Fruit fly (Drosophila melanogaster) whole organism, embryonic: Measurements from ENCODE around the gene CG44001.

Experiments used
- CG10147 ChIP-seq: fragments of 200-800 bp; sonication (Bioruptor generic); optimal IDR thresholded peaks from 2 replicates; lab custom pipeline; 2019; ENCODE audit warnings: missing biosample characterization, mild to moderate bottlenecking, missing genetic modification characterization, moderate library complexity
- CG10267 ChIP-seq: fragments of 200-800 bp; sonication (Bioruptor generic); optimal IDR thresholded peaks from 2 replicates; lab custom pipeline; 2018; ENCODE audit warnings: missing biosample characterization, mild to moderate bottlenecking, missing genetic modification characterization, moderate library complexity
- CG11247 ChIP-seq: fragments of 200-800 bp; sonication (Bioruptor generic); IDR thresholded peaks from 2 replicates; pipeline ENCODE4 v1.3.6; 2022; ENCODE audit warnings: missing biosample characterization, missing genetic modification characterization
- CG11696 ChIP-seq: fragments of 200-800 bp; sonication (Bioruptor generic); IDR thresholded peaks from 2 replicates; pipeline ENCODE4 v1.3.6; 2022; ENCODE audit warnings: missing biosample characterization, missing genetic modification characterization
- CG12236 ChIP-seq: fragments of 200-800 bp; sonication (Bioruptor generic); optimal IDR thresholded peaks from 2 replicates; lab custom pipeline; 2016; ENCODE audit warnings: missing biosample characterization, missing genetic modification characterization
- CG12769 ChIP-seq: fragments of 200-800 bp; sonication (Bioruptor generic); optimal IDR thresholded peaks from 2 replicates; lab custom pipeline; 2019; ENCODE audit warnings: missing biosample characterization, mild to moderate bottlenecking, missing genetic modification characterization, moderate library complexity
- CG12942 ChIP-seq: fragments of 200-800 bp; sonication (Bioruptor generic); optimal IDR thresholded peaks from 3 replicates; lab custom pipeline; 2016; ENCODE audit warnings: missing biosample characterization, missing genetic modification characterization
- CG15269 ChIP-seq: fragments of 200-800 bp; sonication (Bioruptor generic); optimal IDR thresholded peaks from 2 replicates; lab custom pipeline; 2018; ENCODE audit warnings: missing biosample characterization, mild to moderate bottlenecking, missing genetic modification characterization, moderate library complexity
- CG1529 ChIP-seq: fragments of 200-800 bp; sonication (Bioruptor generic); optimal IDR thresholded peaks from 3 replicates; lab custom pipeline; 2018; ENCODE audit warnings: missing biosample characterization, missing genetic modification characterization
- CG1603 ChIP-seq: fragments of 200-800 bp; sonication (Bioruptor generic); optimal IDR thresholded peaks from 2 replicates; lab custom pipeline; 2019; ENCODE audit warnings: missing biosample characterization, mild to moderate bottlenecking, missing genetic modification characterization, moderate library complexity
- CG17328 ChIP-seq: fragments of 200-800 bp; sonication (Bioruptor generic); IDR thresholded peaks from 2 replicates; pipeline ENCODE4 v1.3.6; 2022; ENCODE audit warnings: missing biosample characterization, missing genetic modification characterization
- CG17385 ChIP-seq: fragments of 200-800 bp; sonication (Bioruptor generic); optimal IDR thresholded peaks from 3 replicates; lab custom pipeline; 2018; ENCODE audit warnings: missing biosample characterization, mild to moderate bottlenecking, missing genetic modification characterization
- CG17612 ChIP-seq: fragments of 200-800 bp; sonication (Bioruptor generic); IDR thresholded peaks from 2 replicates; pipeline ENCODE4 v1.3.6; 2022; ENCODE audit warnings: missing biosample characterization, missing genetic modification characterization
- CG17829 ChIP-seq: fragments of 200-800 bp; optimal IDR thresholded peaks from 2 replicates; lab custom pipeline; 2019; ENCODE audit warnings: missing biosample characterization, mild to moderate bottlenecking, missing genetic modification characterization, moderate library complexity
- CG18262 ChIP-seq: fragments of 200-800 bp; optimal IDR thresholded peaks from 3 replicates; lab custom pipeline; 2019; ENCODE audit warnings: missing biosample characterization, mild to moderate bottlenecking, missing genetic modification characterization, moderate library complexity
- CG1832 ChIP-seq: fragments of 200-800 bp; sonication (Bioruptor generic); optimal IDR thresholded peaks from 2 replicates; lab custom pipeline; 2017; ENCODE audit warnings: missing biosample characterization, mild to moderate bottlenecking, missing genetic modification characterization, inconsistent platforms
- CG2712 ChIP-seq: fragments of 200-800 bp; optimal IDR thresholded peaks from 3 replicates; lab custom pipeline; 2019; ENCODE audit warnings: missing biosample characterization, mild to moderate bottlenecking, missing genetic modification characterization, moderate library complexity
- CG30431 ChIP-seq: fragments of 200-800 bp; sonication (Bioruptor generic); optimal IDR thresholded peaks from 2 replicates; lab custom pipeline; 2017; ENCODE audit warnings: missing biosample characterization, missing genetic modification characterization
- CG3838 ChIP-seq: fragments of 200-800 bp; sonication (Bioruptor generic); optimal IDR thresholded peaks from 3 replicates; lab custom pipeline; 2016; ENCODE audit warnings: missing biosample characterization, missing genetic modification characterization
- CG7786 ChIP-seq: fragments of 200-800 bp; sonication (Bioruptor generic); optimal IDR thresholded peaks from 2 replicates; lab custom pipeline; 2016; ENCODE audit warnings: missing biosample characterization, missing genetic modification characterization
- CG8388 ChIP-seq: fragments of 200-800 bp; sonication (Bioruptor generic); optimal IDR thresholded peaks from 2 replicates; lab custom pipeline; 2019; ENCODE audit warnings: missing biosample characterization, mild to moderate bottlenecking, missing genetic modification characterization, moderate library complexity
- Eip74EF ChIP-seq, 2 experiments: fragments of 200-800 bp in 1 of 2; fragments of >200 bp in 1 of 2; sonication (Bioruptor generic) in 1 of 2; optimal IDR thresholded peaks; 2 replicates each; lab custom pipeline; 2017 to 2019; ENCODE audit warnings: missing biosample characterization in 2 of 2, missing genetic modification characterization in 2 of 2, mild to moderate bottlenecking in 1 of 2, moderate library complexity in 1 of 2
- Gug ChIP-seq: fragments of 200-800 bp; sonication (Bioruptor generic); IDR thresholded peaks from 4 replicates; pipeline ENCODE4 v1.3.6; 2022; ENCODE audit warnings: missing biosample characterization, missing genetic modification characterization
- H2.0 ChIP-seq: fragments of 200-800 bp; sonication (Bioruptor generic); IDR thresholded peaks from 2 replicates; pipeline ENCODE4 v1.3.6; 2022; ENCODE audit warnings: missing biosample characterization, missing genetic modification characterization
- HLH3B ChIP-seq: fragments of 200-800 bp; sonication (Bioruptor generic); IDR thresholded peaks from 2 replicates; pipeline ENCODE4 v1.3.6; 2022; ENCODE audit warnings: missing biosample characterization, missing genetic modification characterization
- Hr51 ChIP-seq, 2 experiments: fragments of 200-800 bp; sonication (Bioruptor generic); optimal IDR thresholded peaks; 2 replicates in 1 of 2; 3 replicates in 1 of 2; lab custom pipeline; 2016 to 2018; ENCODE audit warnings: missing biosample characterization in 2 of 2, missing genetic modification characterization in 2 of 2, mild to moderate bottlenecking in 1 of 2, moderate library complexity in 1 of 2
- MBD-R2 ChIP-seq: fragments of 200-800 bp; sonication (Bioruptor generic); IDR thresholded peaks from 2 replicates; pipeline ENCODE4 v1.3.6; 2022; ENCODE audit warnings: missing biosample characterization, missing genetic modification characterization
- Mad ChIP-seq: fragments of 200-800 bp; sonication (Bioruptor generic); optimal IDR thresholded peaks from 2 replicates; lab custom pipeline; 2016; ENCODE audit warnings: missing biosample characterization, missing genetic modification characterization
- Med ChIP-seq: fragments of 200-800 bp; sonication (Bioruptor generic); peaks from one replicate; lab custom pipeline; 2016; ENCODE audit warnings: missing biosample characterization, missing genetic modification characterization, mild to moderate bottlenecking, inconsistent platforms, moderate library complexity
- Nf-YC ChIP-seq: fragments of 200-800 bp; optimal IDR thresholded peaks from 3 replicates; lab custom pipeline; 2019; ENCODE audit warnings: missing biosample characterization, mild to moderate bottlenecking, missing genetic modification characterization, moderate library complexity
- Sox100B ChIP-seq: fragments of 200-800 bp; sonication (Bioruptor generic); optimal IDR thresholded peaks from 3 replicates; lab custom pipeline; 2018; ENCODE audit warnings: missing biosample characterization, mild to moderate bottlenecking, missing genetic modification characterization
- Sox102F ChIP-seq: fragments of 200-800 bp; sonication (Bioruptor generic); optimal IDR thresholded peaks from 2 replicates; lab custom pipeline; 2018; ENCODE audit warnings: missing biosample characterization, mild to moderate bottlenecking, missing genetic modification characterization, moderate library complexity
- YL-1 ChIP-seq: fragments of 200-800 bp; sonication (Bioruptor generic); optimal IDR thresholded peaks from 3 replicates; lab custom pipeline; 2017; ENCODE audit warnings: missing biosample characterization, mild to moderate bottlenecking, missing genetic modification characterization
- chinmo ChIP-seq: fragments of 200-800 bp; sonication (Bioruptor generic); IDR thresholded peaks from 4 replicates; pipeline ENCODE4 v1.3.6; 2022; ENCODE audit warnings: missing biosample characterization, missing genetic modification characterization; ENCODE audit not compliant: partially characterized antibody
- da ChIP-seq: fragments of 200-800 bp; sonication (Bioruptor generic); optimal IDR thresholded peaks from 2 replicates; lab custom pipeline; 2016; ENCODE audit warnings: missing biosample characterization, missing genetic modification characterization
- ken ChIP-seq: fragments of 200-800 bp; sonication (Bioruptor generic); IDR thresholded peaks from 3 replicates; pipeline ENCODE4 v1.3.6; 2022; ENCODE audit warnings: missing biosample characterization, missing genetic modification characterization
- lab ChIP-seq: fragments of 200-800 bp; sonication (Bioruptor generic); optimal IDR thresholded peaks from 3 replicates; lab custom pipeline; 2017; ENCODE audit warnings: missing biosample characterization, missing genetic modification characterization, mild to moderate bottlenecking, moderate library complexity, missing genetic modification reagents
- nmo ChIP-seq: fragments of 200-800 bp; sonication (Bioruptor generic); optimal IDR thresholded peaks from 2 replicates; lab custom pipeline; 2018; ENCODE audit warnings: missing biosample characterization, mild to moderate bottlenecking, missing genetic modification characterization, moderate library complexity
- pho ChIP-seq: fragments of 200-800 bp; sonication (Bioruptor generic); optimal IDR thresholded peaks from 2 replicates; lab custom pipeline; 2016; ENCODE audit warnings: missing biosample characterization, missing genetic modification characterization
- pnt ChIP-seq: fragments of 200-800 bp; sonication (Bioruptor generic); optimal IDR thresholded peaks from 3 replicates; lab custom pipeline; 2016; ENCODE audit warnings: missing biosample characterization, missing genetic modification characterization
- pum ChIP-seq: fragments of 200-800 bp; sonication (Bioruptor generic); optimal IDR thresholded peaks from 2 replicates; lab custom pipeline; 2016; ENCODE audit warnings: missing biosample characterization, missing genetic modification characterization
- rib ChIP-seq: fragments of 200-800 bp; sonication (Bioruptor generic); IDR thresholded peaks from 2 replicates; pipeline ENCODE4 v1.3.6; 2022; ENCODE audit warnings: missing biosample characterization, missing genetic modification characterization
- so ChIP-seq: fragments of 200-800 bp; sonication (Bioruptor generic); IDR thresholded peaks from 3 replicates; pipeline ENCODE4 v1.3.6; 2022; ENCODE audit warnings: missing biosample characterization, missing genetic modification characterization
- tin ChIP-seq: fragments of 200-800 bp; sonication (Bioruptor generic); optimal IDR thresholded peaks from 3 replicates; lab custom pipeline; 2016; ENCODE audit warnings: missing biosample characterization, missing genetic modification characterization
- twi ChIP-seq: fragments of 200-800 bp; optimal IDR thresholded peaks from 2 replicates; lab custom pipeline; 2019; ENCODE audit warnings: missing biosample characterization, mild to moderate bottlenecking, missing genetic modification characterization, moderate library complexity
- vfl ChIP-seq: fragments of 200-800 bp; sonication (Bioruptor generic); optimal IDR thresholded peaks from 2 replicates; lab custom pipeline; 2016; ENCODE audit warnings: missing biosample characterization, missing genetic modification characterization
- vvl ChIP-seq: fragments of 200-800 bp; sonication (Bioruptor generic); IDR thresholded peaks from 2 replicates; pipeline ENCODE4 v1.3.6; 2022; ENCODE audit warnings: missing biosample characterization, missing genetic modification characterization

The CG44001 gene

DNA sequence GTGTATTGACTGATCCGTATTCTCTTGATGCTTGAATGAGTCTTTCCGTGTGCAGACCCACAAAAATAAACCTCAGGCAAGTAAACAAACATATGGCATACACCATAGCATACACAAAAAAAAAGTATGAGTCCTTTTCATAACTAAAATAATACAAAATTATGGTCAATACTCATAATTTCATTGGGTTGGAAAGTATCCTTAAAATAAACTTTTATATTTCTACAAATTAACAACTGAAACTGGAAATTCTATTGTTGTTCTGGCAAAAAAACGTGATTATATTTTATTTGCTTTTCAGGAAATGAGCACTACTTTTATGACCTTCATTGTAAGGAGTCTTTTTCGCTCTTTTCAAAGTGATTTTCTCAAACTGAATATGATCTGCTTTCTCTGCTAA lies 994 bp upstream of the CG44001 start (continued):
- TF ChIP-seq H2.0 (GFP tag; lab: Robert Waterston, UW) (no peak), CG10147 (GFP tag; lab: Kevin White, UChicago) (no peak), CG11696 (GFP tag; lab: Robert Waterston, UW) (peak; percentile 88), nmo (peak; percentile 27), CG17328 (GFP tag; lab: Robert Waterston, UW) (peak; percentile 30; the same call in 1 of the 2 replicates), CG10267 (tag; lab: Kevin White, UChicago) (peak; percentile 36), CG17829 (peak; percentile 30), Sox102F (GFP tag; lab: Kevin White, UChicago) (peak; percentile 41), twi (tag; lab: Kevin White, UChicago) (peak; percentile 73), CG18262 (peak; percentile 68), CG2712 (tag; lab: Kevin White, UChicago) (peak; percentile 60), YL-1 (GFP tag; lab: Kevin White, UChicago) (no peak)
- TF ChIP-seq, all 482 proteins: peak for 66

DNA sequence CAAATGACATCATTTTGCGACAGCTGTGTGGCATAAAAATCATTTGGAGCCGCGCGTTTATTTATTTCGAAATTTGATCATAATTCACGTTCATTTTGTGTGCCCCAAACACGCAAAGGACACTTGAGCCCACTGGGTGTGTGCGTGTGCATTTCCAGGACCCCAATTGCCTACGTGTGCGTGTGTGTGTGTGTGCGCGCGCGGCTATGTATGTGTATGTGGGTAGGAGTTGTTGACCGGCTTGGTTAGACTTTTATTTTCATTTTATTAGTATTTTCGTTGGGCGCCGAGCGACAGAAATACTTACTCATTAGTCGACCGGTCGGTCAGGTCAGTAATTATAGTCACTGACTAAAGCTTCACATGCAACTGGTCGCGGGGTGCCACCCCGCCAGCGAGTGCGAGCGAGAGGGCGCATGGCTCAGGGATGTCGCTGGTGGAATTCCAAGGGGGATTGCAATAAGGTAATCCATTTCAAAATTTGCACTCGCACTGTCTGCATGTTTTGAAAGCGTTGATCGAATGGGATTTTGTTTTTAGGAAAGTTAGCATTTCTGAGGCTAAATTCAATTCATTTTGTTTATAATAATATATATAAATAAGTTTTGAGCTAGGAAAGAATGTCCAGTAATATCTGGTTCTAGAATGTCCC lies 551 bp downstream of the CG44001 start:
- TF ChIP-seq CG17328 (GFP tag; lab: Robert Waterston, UW) = 0 out of 2 replicates have a peak, but pooled peaks have one; percentile 42
- peak; percentile 43; the same call in 1 of the 2 replicates for TF ChIP-seq HLH3B (GFP tag; lab: Robert Waterston, UW)
- TF ChIP-seq lab (GFP tag; lab: Kevin White, UChicago) = peak; percentile 65
- peak; percentile 50; the same call in 1 of the 2 replicates for TF ChIP-seq rib (GFP tag; lab: Robert Waterston, UW)
- 0 out of 4 replicates have a peak, but pooled peaks have one; percentile 40 for TF ChIP-seq chinmo (GFP tag; lab: Robert Waterston, UW)
- TF ChIP-seq CG30431 = peak; percentile 41
- peak; percentile 13 for TF ChIP-seq CG1529 (GFP tag; lab: Kevin White, UChicago)
- peak; percentile 25 for TF ChIP-seq CG1603 (tag; lab: Kevin White, UChicago)
- TF ChIP-seq Hr51 (GFP tag; optimal IDR thresholded peaks at IDR 0.05; lab: Kevin White, UChicago) = peak in 1 of 2 experiments; percentile 45
- 0 out of 3 replicates have a peak, but pooled peaks have one; percentile 8 for TF ChIP-seq so (GFP tag; lab: Robert Waterston, UW)
- peak; percentile 28 for TF ChIP-seq tin (GFP tag; lab: Kevin White, UChicago)
- TF ChIP-seq vvl (GFP tag; lab: Robert Waterston, UW) = peak; percentile 20; the same call in 1 of the 2 replicates
- peak; percentile 76 for TF ChIP-seq Med (GFP tag; lab: Kevin White, UChicago)
- TF ChIP-seq CG1832 (GFP tag; lab: Kevin White, UChicago) = peak; percentile 76
- peak; percentile 70 for TF ChIP-seq Gug (GFP tag; lab: Robert Waterston, UW)
- TF ChIP-seq ken (GFP tag; lab: Robert Waterston, UW) = 0 out of 3 replicates have a peak, but pooled peaks have one; percentile 35
- peak; percentile 14 for TF ChIP-seq CG7786
- peak; percentile 23 for TF ChIP-seq pho
- peak; percentile 24; the same call in 1 of the 2 replicates for TF ChIP-seq MBD-R2 (GFP tag; lab: Robert Waterston, UW)
- TF ChIP-seq Sox100B (GFP tag; lab: Kevin White, UChicago) = no peak
- TF ChIP-seq CG12942 (GFP tag; lab: Kevin White, UChicago) = peak; percentile 31
- TF ChIP-seq vfl (GFP tag; lab: Kevin White, UChicago) = no peak
- peak; percentile 56 for TF ChIP-seq CG15269
- peak; percentile 8 for TF ChIP-seq CG12769 (tag; lab: Kevin White, UChicago)
- TF ChIP-seq da (GFP tag; lab: Kevin White, UChicago) = no peak
- peak; percentile 14 for TF ChIP-seq Nf-YC (tag; lab: Kevin White, UChicago)
- TF ChIP-seq CG17612 (GFP tag; lab: Robert Waterston, UW) = 0 out of 2 replicates have a peak, but pooled peaks have one; percentile 41
- no peak for TF ChIP-seq CG12236 (GFP tag; lab: Kevin White, UChicago)
- peak; percentile 32; the same call in 1 of the 2 replicates for TF ChIP-seq CG11247 (GFP tag; lab: Robert Waterston, UW)
- peak; percentile 21 for TF ChIP-seq CG17385 (GFP tag; lab: Kevin White, UChicago)
- TF ChIP-seq pnt (GFP tag; lab: Kevin White, UChicago) = peak; percentile 1
- peak; percentile 38 for TF ChIP-seq Mad
- TF ChIP-seq CG8388 = peak; percentile 27
- TF ChIP-seq Eip74EF (GFP tag; optimal IDR thresholded peaks at IDR 0.05; lab: Kevin White, UChicago) = no peak
- TF ChIP-seq CG3838 (GFP tag; lab: Kevin White, UChicago) = no peak
- TF ChIP-seq pum = peak; percentile 40
